Worm (Caenorhabditis elegans) whole organism, young adult: ENCODE results near the gene C26B9.3.

ENCODE experiments used
- B0035.1 ChIP-seq: sonication (generic microtip); optimal IDR thresholded peaks from 2 replicates; lab custom pipeline; 2016; ENCODE audit warnings: missing genetic modification characterization, mild to moderate bottlenecking, missing compliant biosample characterization, missing genotype, missing genetic modification reagents
- B0261.1 ChIP-seq: sonication (generic microtip); optimal IDR thresholded peaks from 2 replicates; lab custom pipeline; 2016; ENCODE audit warnings: mild to moderate bottlenecking, missing genetic modification characterization, moderate library complexity, missing compliant biosample characterization
- D2030.7 ChIP-seq: fragments of 200-800 bp; sonication (Bioruptor generic); IDR thresholded peaks from 2 replicates; pipeline ENCODE4 v1.3.6; 2022; ENCODE audit warnings: missing genetic modification reagents, missing genetic modification characterization, missing compliant biosample characterization
- F49E8.2 ChIP-seq: sonication (generic microtip); optimal IDR thresholded peaks from 3 replicates; lab custom pipeline; 2017; ENCODE audit warnings: missing genetic modification characterization, mild to moderate bottlenecking, missing compliant biosample characterization, antibody characterized with exemption, moderate library complexity; ENCODE audit not compliant: insufficient read depth
- K12H6.12 ChIP-seq: fragments of 200-800 bp; sonication (Bioruptor generic); optimal IDR thresholded peaks from 2 replicates; lab custom pipeline; 2018; ENCODE audit warnings: mild to moderate bottlenecking, missing genetic modification characterization, missing compliant biosample characterization
- Y67H2A.10 ChIP-seq: fragments of 200-800 bp; sonication (Bioruptor generic); conservative IDR thresholded peaks from 2 replicates; pipeline ENCODE4 v1.3.6; 2022; ENCODE audit warnings: missing genetic modification reagents, missing genetic modification characterization, missing compliant biosample characterization
- Y79H2A.3 ChIP-seq: fragments of 200-800 bp; sonication (Bioruptor generic); conservative IDR thresholded peaks from 2 replicates; pipeline ENCODE4 v1.3.6; 2022; ENCODE audit warnings: missing genetic modification reagents, missing genetic modification characterization, missing compliant biosample characterization
- attf-3 ChIP-seq: fragments of 200-800 bp; sonication (Bioruptor generic); conservative IDR thresholded peaks from 2 replicates; pipeline ENCODE4 v1.3.6; 2022; ENCODE audit warnings: missing genetic modification reagents, missing genetic modification characterization, missing compliant biosample characterization
- ceh-100 ChIP-seq: fragments of 200-800 bp; sonication (Bioruptor generic); IDR thresholded peaks from 2 replicates; pipeline ENCODE4 v1.3.6; 2022; ENCODE audit warnings: missing genetic modification reagents, missing genetic modification characterization, missing compliant biosample characterization
- ceh-79 ChIP-seq: sonication (generic microtip); optimal IDR thresholded peaks from 2 replicates; lab custom pipeline; 2017; ENCODE audit warnings: mild to moderate bottlenecking, missing genetic modification characterization, missing compliant biosample characterization
- chd-7 ChIP-seq: sonication (generic microtip); optimal IDR thresholded peaks from 2 replicates; lab custom pipeline; 2016; ENCODE audit warnings: mild to moderate bottlenecking, missing genetic modification characterization, moderate library complexity, missing compliant biosample characterization
- efl-1 ChIP-seq: fragments of 150-350 bp; optimal IDR thresholded peaks from 2 replicates; lab custom pipeline; 2014; ENCODE audit warnings: missing biosample characterization, missing genetic modification reagents, missing genetic modification characterization
- egl-44 ChIP-seq: fragments of 200-800 bp; sonication (Bioruptor generic); IDR thresholded peaks from 2 replicates; pipeline ENCODE4 v1.3.6; 2022; ENCODE audit warnings: missing genetic modification reagents, missing genetic modification characterization, missing compliant biosample characterization
- egrh-3 ChIP-seq: fragments of 200-800 bp; sonication (Bioruptor generic); IDR thresholded peaks from 2 replicates; pipeline ENCODE4 v1.3.6; 2022; ENCODE audit warnings: missing genetic modification reagents, missing genetic modification characterization, missing compliant biosample characterization
- fkh-3 ChIP-seq: sonication (generic microtip); optimal IDR thresholded peaks from 2 replicates; lab custom pipeline; 2016; ENCODE audit warnings: mild to moderate bottlenecking, missing genetic modification characterization, missing compliant biosample characterization
- gei-17 ChIP-seq: fragments of 200-800 bp; sonication (Bioruptor generic); optimal IDR thresholded peaks from 2 replicates; lab custom pipeline; 2018; ENCODE audit warnings: mild to moderate bottlenecking, missing genetic modification characterization, missing compliant biosample characterization
- him-1 ChIP-seq: sonication (generic microtip); optimal IDR thresholded peaks from 2 replicates; lab custom pipeline; 2016; ENCODE audit warnings: missing genotype, missing genetic modification reagents, missing genetic modification characterization, missing compliant biosample characterization
- hmg-1.2 ChIP-seq: fragments of 200-800 bp; sonication (Bioruptor generic); IDR thresholded peaks from 2 replicates; pipeline ENCODE4 v1.3.6; 2022; ENCODE audit warnings: missing genetic modification reagents, missing genetic modification characterization, missing compliant biosample characterization
- hsf-1 ChIP-seq: fragments of 200-800 bp; sonication (Bioruptor generic); IDR thresholded peaks from 2 replicates; pipeline ENCODE4 v1.3.6; 2022; ENCODE audit warnings: missing genetic modification reagents, missing genetic modification characterization, missing compliant biosample characterization
- let-526 ChIP-seq: fragments of 200-800 bp; sonication (Bioruptor generic); IDR thresholded peaks from 2 replicates; pipeline ENCODE4 v1.3.6; 2022; ENCODE audit warnings: missing genetic modification reagents, missing genetic modification characterization, missing compliant biosample characterization
- lin-35 ChIP-seq, 3 experiments: fragments of 150-350 bp in 2 of 3; sonication (generic microtip) in 1 of 3; optimal IDR thresholded peaks; 2 replicates each; lab custom pipeline; 2014 to 2018; ENCODE audit warnings: missing biosample characterization in 3 of 3, missing genetic modification characterization in 3 of 3, missing genetic modification reagents in 3 of 3
- lin-40 ChIP-seq: sonication (generic microtip); optimal IDR thresholded peaks from 2 replicates; lab custom pipeline; 2016; ENCODE audit warnings: missing genetic modification characterization, mild to moderate bottlenecking, missing compliant biosample characterization, missing genotype, missing genetic modification reagents
- mcd-1 ChIP-seq: fragments of 200-800 bp; sonication (Bioruptor generic); IDR thresholded peaks from 2 replicates; pipeline ENCODE4 v1.3.6; 2022; ENCODE audit warnings: missing genetic modification reagents, missing genetic modification characterization, missing compliant biosample characterization
- nfya-2 ChIP-seq: fragments of 200-800 bp; sonication (Bioruptor generic); IDR thresholded peaks from 2 replicates; pipeline ENCODE4 v1.3.6; 2022; ENCODE audit warnings: missing genetic modification reagents, missing genetic modification characterization, missing compliant biosample characterization
- pha-4 ChIP-seq: fragments of 150-350 bp; sonication (generic microtip); optimal IDR thresholded peaks from 2 replicates; lab custom pipeline; 2014; ENCODE audit warnings: missing biosample characterization, missing genetic modification reagents, missing genetic modification characterization
- rpc-1 ChIP-seq, 2 experiments: fragments of 150-350 bp in 1 of 2; sonication (generic microtip) in 1 of 2; optimal IDR thresholded peaks; 2 replicates each; lab custom pipeline; 2014 to 2018; ENCODE audit warnings: missing biosample characterization in 1 of 2, missing genetic modification characterization in 1 of 2, missing genetic modification reagents in 1 of 2, missing genotype in 1 of 2
- sdz-38 ChIP-seq: sonication (generic microtip); optimal IDR thresholded peaks from 2 replicates; lab custom pipeline; 2016; ENCODE audit warnings: missing genotype, missing genetic modification characterization, missing compliant biosample characterization
- tbp1 ChIP-seq: fragments of 200-800 bp; sonication (Bioruptor generic); optimal IDR thresholded peaks from 2 replicates; lab custom pipeline; 2018; ENCODE audit warnings: mild to moderate bottlenecking, missing genetic modification characterization, missing compliant biosample characterization
- tbx-9 ChIP-seq: sonication (generic microtip); optimal IDR thresholded peaks from 2 replicates; lab custom pipeline; 2016; ENCODE audit warnings: borderline replicate concordance, missing genetic modification characterization, inconsistent platforms, missing compliant biosample characterization
- xnd-1 ChIP-seq: sonication (generic microtip); optimal IDR thresholded peaks from 2 replicates; lab custom pipeline; 2016; ENCODE audit warnings: missing genotype, missing genetic modification reagents, missing genetic modification characterization, missing compliant biosample characterization
- ztf-18 ChIP-seq: sonication (generic microtip); optimal IDR thresholded peaks from 2 replicates; lab custom pipeline; 2016; ENCODE audit warnings: missing genotype, mild to moderate bottlenecking, missing genetic modification characterization, missing compliant biosample characterization

Gene C26B9.3

DNA sequence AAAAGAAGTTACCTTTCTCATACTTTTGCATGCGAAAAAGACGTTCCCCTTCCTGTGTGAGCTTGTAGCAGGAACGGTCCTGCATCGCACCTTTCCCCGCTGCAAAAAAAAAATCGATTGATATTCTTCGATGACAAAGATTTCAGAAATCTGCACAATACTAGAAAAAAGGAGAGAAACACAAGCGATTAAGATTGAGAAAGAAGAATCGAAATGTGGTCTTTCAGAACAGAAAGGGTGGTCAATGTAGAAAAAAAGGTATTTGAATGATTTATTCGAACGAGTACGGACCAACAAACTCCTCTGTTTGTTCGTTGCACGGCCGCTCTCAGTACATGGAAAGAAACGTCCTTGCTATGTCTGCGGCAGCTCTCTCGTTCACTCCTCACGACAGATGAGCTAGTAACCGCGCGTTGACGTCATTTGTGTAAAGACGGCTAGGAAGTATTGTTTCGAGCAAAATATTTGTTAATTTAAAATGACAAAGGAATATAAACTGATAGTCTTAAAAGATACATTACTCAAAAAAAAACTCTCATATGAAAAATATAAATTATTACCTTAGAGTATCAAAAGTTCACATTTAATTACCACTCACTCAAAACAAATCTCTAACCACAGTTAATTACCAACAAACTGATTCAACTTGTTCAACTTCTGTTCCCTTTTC is 40.0 kb upstream of the C26B9.3 start, which contains the start of gene ift-81:
Gene ift-81, plus strand, starts transcription at position 620 of the 670 bp plus-strand sequence.
- TF ChIP-seq attf-3 (GFP tag; lab: Robert Waterston, UW): no peak
- TF ChIP-seq sdz-38 (tag; lab: Kevin White, UChicago): no peak
- TF ChIP-seq B0035.1 (tag; lab: Kevin White, UChicago): no peak
- no peak for TF ChIP-seq hsf-1 (GFP tag; lab: Robert Waterston, UW)
- TF ChIP-seq D2030.7: no peak
- no peak for TF ChIP-seq nfya-2 (GFP tag; lab: Robert Waterston, UW)
- TF ChIP-seq lin-40 (tag; lab: Kevin White, UChicago): peak; percentile 32
- no peak for TF ChIP-seq him-1
- no peak for TF ChIP-seq tbx-9
- no peak for TF ChIP-seq let-526 (GFP tag; lab: Robert Waterston, UW)
- no peak for TF ChIP-seq ceh-100 (GFP tag; lab: Robert Waterston, UW)
- peak; percentile 82 for TF ChIP-seq ztf-18 (tag; lab: Kevin White, UChicago)
- TF ChIP-seq xnd-1 (tag; lab: Kevin White, UChicago): no peak
- TF ChIP-seq pha-4 (tag; lab: Kevin White, UChicago): no peak
- TF ChIP-seq K12H6.12 (tag; lab: Kevin White, UChicago): peak; percentile 10
- no peak for TF ChIP-seq gei-17 (GFP tag; lab: Kevin White, UChicago)
- no peak for TF ChIP-seq rpc-1 (optimal IDR thresholded peaks at IDR 0.05; lab: Kevin White, UChicago)
- TF ChIP-seq rpc-1 (tag; optimal IDR thresholded peaks at IDR 0.05; lab: Kevin White, UChicago): no peak

DNA sequence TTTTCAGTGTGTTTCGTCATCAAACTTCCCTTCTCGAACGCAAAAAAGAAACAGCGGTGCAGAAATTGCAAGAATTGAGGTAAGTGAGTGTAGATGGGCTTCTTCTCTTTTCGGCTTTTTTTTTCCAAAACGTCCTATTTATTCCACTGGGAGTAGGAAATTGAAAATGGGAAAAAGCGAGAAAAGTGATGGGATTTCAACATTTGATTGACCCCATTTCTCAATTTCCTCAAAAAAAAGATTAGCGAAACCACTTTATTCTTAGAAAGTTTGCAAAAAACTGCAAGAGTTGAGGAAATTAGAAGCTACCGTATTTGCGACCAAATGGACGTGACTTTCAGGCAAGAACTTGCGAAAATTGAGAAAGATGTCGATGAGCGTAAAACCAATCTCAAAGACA is 34.6 kb upstream of the C26B9.3 start, which contains the start of gene ags-3:
Gene ags-3, minus strand, starts transcription at position 101 of the 400 bp plus-strand sequence.
- TF ChIP-seq ceh-79 (tag; lab: Kevin White, UChicago) (no peak), Y79H2A.3 (no peak), efl-1 (GFP tag; lab: Kevin White, UChicago) (no peak), chd-7 (no peak), lin-35 (GFP tag; optimal IDR thresholded peaks at IDR 0.05; lab: Kevin White, UChicago) (no peak), hmg-1.2 (GFP tag; lab: Robert Waterston, UW) (no peak), ceh-100 (GFP tag; lab: Robert Waterston, UW) (no peak), F49E8.2 (no peak), mcd-1 (no peak), fkh-3 (no peak), egl-44 (no peak)
- TF ChIP-seq, all 124 proteins: peak for 0

DNA sequence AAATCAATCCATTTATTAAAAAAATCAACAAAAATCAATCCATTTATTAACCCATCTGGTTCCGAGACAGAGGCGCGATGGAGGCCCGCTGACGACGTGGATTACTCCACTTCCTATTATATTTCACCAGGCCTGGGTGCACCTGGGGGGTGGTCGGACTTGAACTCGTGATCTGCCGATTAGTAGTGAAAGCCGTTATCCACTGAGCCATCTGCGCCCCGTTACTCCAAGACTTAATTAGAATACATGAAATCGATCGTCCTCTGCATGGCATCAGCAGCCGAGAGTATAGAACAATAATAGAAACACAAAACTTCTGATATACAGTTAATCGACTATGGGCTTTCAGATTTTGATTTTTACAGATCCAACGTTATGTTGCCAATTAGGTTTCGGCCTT is 28.5 kb upstream of the C26B9.3 start:
- TF ChIP-seq rpc-1 (optimal IDR thresholded peaks at IDR 0.05; lab: Kevin White, UChicago) (peak; percentile 47), rpc-1 (tag; optimal IDR thresholded peaks at IDR 0.05; lab: Kevin White, UChicago) (peak; percentile 73), tbp1 (peak; percentile 67), Y67H2A.10 (GFP tag; lab: Robert Waterston, UW) (no peak), B0261.1 (tag; lab: Kevin White, UChicago) (peak; percentile 31), D2030.7 (0 out of 2 replicates have a peak, but pooled peaks have one; percentile 33), egrh-3 (no peak)

DNA sequence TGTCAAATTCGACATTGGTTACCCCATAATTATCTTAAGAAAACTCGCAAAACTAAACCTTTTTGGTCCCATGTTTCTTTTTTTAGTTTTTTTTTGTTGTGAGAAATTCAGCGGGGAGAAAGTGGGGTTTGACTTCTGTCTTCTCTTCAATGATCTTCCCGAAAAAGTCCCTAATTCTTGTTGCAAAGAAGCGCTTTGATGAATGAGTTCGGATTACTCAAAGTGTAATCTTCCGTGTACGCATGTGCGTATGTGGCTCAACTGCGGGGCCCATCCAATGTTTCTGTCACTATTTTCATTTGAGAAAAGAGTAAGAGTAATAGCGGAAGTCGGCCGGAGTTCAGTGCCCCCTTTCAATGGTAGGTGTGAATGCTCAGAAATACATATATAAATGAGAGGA is 26.9 kb upstream of the C26B9.3 start:
- no peak for TF ChIP-seq mcd-1
